Worm (Caenorhabditis elegans): ENCODE data around the gene oac-14.

DNA sequence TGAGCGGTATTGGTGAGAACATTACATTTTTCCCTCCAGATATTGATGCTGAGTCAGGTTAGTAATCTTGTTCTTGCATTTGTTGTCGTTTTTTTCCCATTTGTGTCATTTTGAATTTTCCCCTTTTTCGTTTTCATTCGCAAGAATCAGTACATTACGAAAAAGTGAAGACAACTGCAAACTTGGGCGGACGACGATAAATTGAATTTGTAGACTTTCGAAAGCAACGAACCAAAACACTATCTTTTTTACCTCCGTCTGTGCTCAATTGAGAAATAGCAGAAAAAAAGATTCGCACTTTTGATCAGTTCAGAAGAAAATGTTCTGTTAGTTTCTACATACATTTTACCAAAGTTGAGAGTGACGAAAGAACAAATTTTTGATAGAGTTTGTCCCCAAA, 13.3 kb upstream of the oac-14 start:
- no peak for TF ChIP-seq him-1 (tag; optimal IDR thresholded peaks at IDR 0.05)
- TF ChIP-seq W03F9.2 (tag; optimal IDR thresholded peaks at IDR 0.05), result no peak
